Worm (Caenorhabditis elegans): ENCODE results near the gene srlf-32.

Gene srlf-32

ce11 chrIV:11928388-11928787 is 2.6 kb downstream of the srlf-32 start (continued):
- TF ChIP-seq pbrm-1 (GFP tag; IDR thresholded peaks at IDR 0.05), result peak; percentile 78
- TF ChIP-seq ceh-27 (GFP tag; optimal IDR thresholded peaks at IDR 0.05), result peak; percentile 58
- no peak for TF ChIP-seq ama-1 (optimal IDR thresholded peaks at IDR 0.05)
- peak in 1 of 2 experiments; percentile 8 for TF ChIP-seq ama-1 (GFP tag; optimal IDR thresholded peaks at IDR 0.05)
- 0 out of 2 replicates have a peak, but pooled peaks have one; percentile 14 for TF ChIP-seq ceh-58 (GFP tag; IDR thresholded peaks at IDR 0.05)
- no peak for TF ChIP-seq F10E7.11 (tag; optimal IDR thresholded peaks at IDR 0.05)
- TF ChIP-seq repo-1 (tag; optimal IDR thresholded peaks at IDR 0.05), result no peak
- peak; percentile 57 for TF ChIP-seq lin-54 (GFP tag; optimal IDR thresholded peaks at IDR 0.05)
- peak; percentile 26 for TF ChIP-seq nhr-80 (tag; optimal IDR thresholded peaks at IDR 0.05)
- no peak for TF ChIP-seq let-607 (tag; optimal IDR thresholded peaks at IDR 0.05)
- 0 out of 2 replicates have a peak, but pooled peaks have one; percentile 49 for TF ChIP-seq Y95B8A.8 (GFP tag; IDR thresholded peaks at IDR 0.05)
- peak; percentile 63 for TF ChIP-seq madf-6 (GFP tag; IDR thresholded peaks at IDR 0.05)
- TF ChIP-seq die-1 (tag; optimal IDR thresholded peaks at IDR 0.05), result peak; percentile 63
- TF ChIP-seq tbp1 (GFP tag; optimal IDR thresholded peaks at IDR 0.05), result peak; percentile 97
- TF ChIP-seq B0019.2 (GFP tag; conservative IDR thresholded peaks at IDR 0.05), result no peak
- peak; percentile 63; the same call in 1 of the 2 replicates for TF ChIP-seq Y53G8AR.9 (GFP tag; conservative IDR thresholded peaks at IDR 0.05)
- TF ChIP-seq ztf-6 (GFP tag; IDR thresholded peaks at IDR 0.05), result 0 out of 2 replicates have a peak, but pooled peaks have one; percentile 38
- TF ChIP-seq snpc-1.3 (tag; optimal IDR thresholded peaks at IDR 0.05; ENCODE audit: insufficient read depth), result peak; percentile 28
- peak; percentile 40 to 52 for TF ChIP-seq rec-8 (tag; optimal IDR thresholded peaks at IDR 0.05)
- TF ChIP-seq B0261.1 (tag; optimal IDR thresholded peaks at IDR 0.05), result peak; percentile 87

DNA sequence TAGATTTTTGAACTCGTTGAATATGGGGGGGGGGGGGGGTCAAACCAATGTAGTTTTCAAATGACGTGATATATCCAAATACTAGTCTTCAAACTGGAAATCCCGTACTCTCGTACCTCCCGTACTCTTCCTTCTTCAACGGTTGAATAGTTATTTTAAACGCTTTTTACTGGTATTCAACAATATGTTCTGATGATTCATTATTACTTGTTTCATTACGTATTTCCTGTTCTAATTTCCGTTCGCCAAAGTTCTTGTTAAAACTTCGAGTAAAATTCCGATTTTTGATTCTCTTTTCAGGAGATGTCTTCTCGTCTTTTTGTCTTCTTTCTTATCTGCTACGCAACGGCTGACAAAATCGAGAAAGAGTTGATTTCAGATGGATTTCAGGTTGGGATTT is 4.7 kb downstream of the srlf-32 start, which contains the start of gene nhx-9:
Gene nhx-9, plus strand, starts transcription at position 301 of the 400 bp plus-strand sequence.
- no peak for TF ChIP-seq madf-8 (GFP tag; conservative IDR thresholded peaks at IDR 0.05)

- no peak for TF ChIP-seq aptf-3 (GFP tag; IDR thresholded peaks at IDR 0.05)
- no peak for TF ChIP-seq hmg-1.2 (GFP tag; IDR thresholded peaks at IDR 0.05)
- TF ChIP-seq attf-6 (GFP tag; IDR thresholded peaks at IDR 0.05), result no peak
- TF ChIP-seq tbx-9 (tag; optimal IDR thresholded peaks at IDR 0.05; ENCODE audit: borderline replicate concordance), result no peak
- no peak for TF ChIP-seq nhr-27 (tag; optimal IDR thresholded peaks at IDR 0.05)
- no peak for TF ChIP-seq Y79H2A.3 (GFP tag; conservative IDR thresholded peaks at IDR 0.05)
- TF ChIP-seq F55B11.4 (tag; optimal IDR thresholded peaks at IDR 0.05; ENCODE audit: borderline replicate concordance, insufficient read depth), result no peak
- TF ChIP-seq let-526 (GFP tag; IDR thresholded peaks at IDR 0.05), result no peak
- no peak for TF ChIP-seq hrde-1 (tag; optimal IDR thresholded peaks at IDR 0.05; ENCODE audit: borderline replicate concordance)
- no peak for TF ChIP-seq sptf-2 (GFP tag; optimal IDR thresholded peaks at IDR 0.05)
- no peak for TF ChIP-seq ztf-22 (GFP tag; optimal IDR thresholded peaks at IDR 0.05)
These were observed 11.3 kb downstream of the srlf-32 start, which contains the start of gene slc-5A12 for ce11 chrIV:11937087-11937486. Gene slc-5A12 (plus strand): TSS chrIV:11937419.

- TF ChIP-seq lsl-1 (GFP tag; optimal IDR thresholded peaks at IDR 0.05) (no peak), madf-8 (GFP tag; conservative IDR thresholded peaks at IDR 0.05) (no peak), K11D2.4 (GFP tag; IDR thresholded peaks at IDR 0.05) (0 out of 2 replicates have a peak, but pooled peaks have one; percentile 43)
These were observed 12.7 kb downstream of the srlf-32 start for ce11 chrIV:11938554-11938953.

All from whole organism, young adult.